Fruit fly (Drosophila melanogaster) whole organism, adult: ENCODE measurements around the gene CG9328.

ENCODE experiments used
- CG11617 ChIP-seq: fragments of 200-800 bp; sonication (Bioruptor generic); optimal IDR thresholded peaks from 2 replicates; lab custom pipeline; 2017; ENCODE audit warnings: mild to moderate bottlenecking, missing biosample characterization, missing genetic modification reagents, missing genetic modification characterization
- CG1620 ChIP-seq: fragments of 200-800 bp; sonication (Bioruptor generic); optimal IDR thresholded peaks from 2 replicates; lab custom pipeline; 2016; ENCODE audit warnings: missing biosample characterization, missing genetic modification characterization
- CG33017 ChIP-seq: fragments of 200-800 bp; sonication (Bioruptor generic); optimal IDR thresholded peaks from 2 replicates; lab custom pipeline; 2018; ENCODE audit warnings: missing biosample characterization, mild to moderate bottlenecking, missing genetic modification characterization, moderate library complexity
- CG5204 ChIP-seq: fragments of 200-800 bp; sonication (Bioruptor generic); optimal IDR thresholded peaks from 2 replicates; lab custom pipeline; 2016; ENCODE audit warnings: missing biosample characterization, missing genetic modification characterization
- CG7045 ChIP-seq: fragments of 200-800 bp; sonication (Bioruptor generic); optimal IDR thresholded peaks from 2 replicates; lab custom pipeline; 2017; ENCODE audit warnings: missing biosample characterization, mild to moderate bottlenecking, missing genetic modification characterization
- Clk ChIP-seq: fragments of 200-800 bp; sonication (Bioruptor generic); optimal IDR thresholded peaks from 2 replicates; lab custom pipeline; 2017; ENCODE audit warnings: missing biosample characterization, missing genetic modification characterization
- Hr96 ChIP-seq: fragments of 200-800 bp; sonication (Bioruptor generic); optimal IDR thresholded peaks from 2 replicates; lab custom pipeline; 2016; ENCODE audit warnings: missing biosample characterization, missing genetic modification characterization
- cic ChIP-seq: fragments of 200-800 bp; sonication (Bioruptor generic); optimal IDR thresholded peaks from 2 replicates; lab custom pipeline; 2017; ENCODE audit warnings: missing biosample characterization, mild to moderate bottlenecking, missing genetic modification characterization, moderate library complexity
- cnc ChIP-seq, 2 experiments: fragments of >200 bp; optimal IDR thresholded peaks; 2 replicates each; lab custom pipeline; 2017
- kay ChIP-seq: fragments of 200-800 bp; sonication (Bioruptor generic); peaks from one replicate; lab custom pipeline; 2016; ENCODE audit warnings: missing biosample characterization, missing genetic modification characterization, borderline replicate concordance
- tj ChIP-seq: fragments of 200-800 bp; sonication (Bioruptor generic); optimal IDR thresholded peaks from 3 replicates; lab custom pipeline; 2017; ENCODE audit warnings: missing biosample characterization, mild to moderate bottlenecking, missing genetic modification characterization, moderate library complexity
- toe ChIP-seq: fragments of 200-800 bp; sonication (Bioruptor generic); optimal IDR thresholded peaks from 2 replicates; lab custom pipeline; 2016; ENCODE audit warnings: missing biosample characterization, missing genetic modification characterization

DNA sequence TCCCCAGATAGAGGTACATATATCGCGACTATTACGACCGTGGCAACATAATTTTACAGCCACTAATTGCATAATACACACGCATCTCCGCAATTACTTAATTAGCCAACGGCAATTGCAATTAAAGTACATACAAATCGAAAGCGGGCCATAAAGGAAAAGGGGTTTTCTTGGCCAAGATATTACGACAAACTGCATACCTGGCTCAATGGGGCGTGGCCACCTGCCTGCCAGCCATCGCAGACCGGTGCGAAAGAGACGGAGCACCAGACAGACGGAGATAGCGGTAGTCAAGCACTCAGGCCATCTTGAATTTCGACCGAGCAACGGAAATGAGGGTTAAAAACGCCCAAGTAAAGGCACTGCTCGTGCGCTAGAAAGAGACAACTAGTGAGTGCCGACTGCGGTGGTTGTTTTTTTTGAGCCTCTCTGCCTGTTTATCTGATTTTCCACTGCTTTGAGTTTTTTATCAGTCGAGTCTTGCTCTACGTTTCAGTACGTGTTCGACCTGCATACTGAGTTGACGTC lies 27.2 kb upstream of the CG9328 start, which contains the start of gene cad:
- TF ChIP-seq CG5204 (GFP tag; lab: Kevin White, UChicago) = no peak
- TF ChIP-seq kay (GFP tag; lab: Kevin White, UChicago) = no peak
- TF ChIP-seq toe (GFP tag; lab: Kevin White, UChicago) = no peak
- TF ChIP-seq cic (GFP tag; lab: Kevin White, UChicago) = no peak
- no peak for TF ChIP-seq Clk (GFP tag; lab: Kevin White, UChicago)
- TF ChIP-seq CG33017 (tag; lab: Kevin White, UChicago) = no peak
- TF ChIP-seq CG1620 = no peak
- peak; percentile 5 for TF ChIP-seq CG7045
- TF ChIP-seq Hr96 (GFP tag; lab: Kevin White, UChicago) = peak; percentile 37
- TF ChIP-seq cnc (optimal IDR thresholded peaks at IDR 0.05; lab: Kevin White, UChicago) = no peak
- TF ChIP-seq CG11617 (GFP tag; lab: Kevin White, UChicago) = no peak
- peak; percentile 5 for TF ChIP-seq tj (GFP tag; lab: Kevin White, UChicago)
